Worm (Caenorhabditis elegans) whole organism, mixed stage, embryonic: ENCODE measurements around the gene clec-144.

ENCODE experiments used
- M03D4.4 ChIP-seq: sonication (generic microtip); optimal IDR thresholded peaks from 2 replicates; lab custom pipeline; 2017; ENCODE audit warnings: mild to moderate bottlenecking, missing genetic modification characterization, missing compliant biosample characterization
- bed-3 ChIP-seq: fragments of 200-800 bp; sonication (Bioruptor generic); optimal IDR thresholded peaks from 3 replicates; lab custom pipeline; 2018; ENCODE audit warnings: mild to moderate bottlenecking, missing genetic modification characterization, moderate library complexity, missing compliant biosample characterization
- blmp-1 ChIP-seq: fragments of 150-350 bp; optimal IDR thresholded peaks from 2 replicates; lab custom pipeline; 2014; ENCODE audit warnings: missing biosample characterization, missing genetic modification characterization
- ceh-39 ChIP-seq: fragments of 150-350 bp; optimal IDR thresholded peaks from 2 replicates; lab custom pipeline; 2014; ENCODE audit warnings: missing biosample characterization, missing genetic modification characterization
- ceh-43 ChIP-seq: fragments of 200-800 bp; sonication (Bioruptor generic); optimal IDR thresholded peaks from 2 replicates; lab custom pipeline; 2018; ENCODE audit warnings: mild to moderate bottlenecking, missing genetic modification characterization, moderate library complexity, missing compliant biosample characterization
- ceh-83 ChIP-seq: fragments of 200-800 bp; sonication (Bioruptor generic); optimal IDR thresholded peaks from 2 replicates; lab custom pipeline; 2018; ENCODE audit warnings: mild to moderate bottlenecking, missing genetic modification characterization, missing compliant biosample characterization
- cnd-1 ChIP-seq: fragments of 200-800 bp; sonication (Bioruptor generic); optimal IDR thresholded peaks from 2 replicates; lab custom pipeline; 2018; ENCODE audit warnings: mild to moderate bottlenecking, missing genetic modification characterization, missing compliant biosample characterization
- drap-1 ChIP-seq: fragments of 200-800 bp; sonication (Bioruptor generic); optimal IDR thresholded peaks from 3 replicates; lab custom pipeline; 2018; ENCODE audit warnings: mild to moderate bottlenecking, missing genetic modification characterization, missing compliant biosample characterization
- elt-1 ChIP-seq: sonication (generic microtip); optimal IDR thresholded peaks from 2 replicates; lab custom pipeline; 2017; ENCODE audit warnings: missing genetic modification characterization, mild to moderate bottlenecking, missing compliant biosample characterization, antibody characterized with exemption, moderate library complexity, borderline replicate concordance; ENCODE audit not compliant: insufficient read depth
- elt-3 ChIP-seq: fragments of 150-350 bp; optimal IDR thresholded peaks from 2 replicates; lab custom pipeline; 2014; ENCODE audit warnings: missing biosample characterization, missing genetic modification characterization
- flh-1 ChIP-seq: fragments of 200-800 bp; sonication (Bioruptor generic); optimal IDR thresholded peaks from 2 replicates; lab custom pipeline; 2018; ENCODE audit warnings: mild to moderate bottlenecking, missing genetic modification characterization, moderate library complexity, missing compliant biosample characterization
- lsy-2 ChIP-seq: fragments of 150-350 bp; optimal IDR thresholded peaks from 2 replicates; lab custom pipeline; 2014; ENCODE audit warnings: missing biosample characterization, missing genetic modification characterization
- mab-5 ChIP-seq: fragments of 150-350 bp; optimal IDR thresholded peaks from 2 replicates; lab custom pipeline; 2014; ENCODE audit warnings: missing biosample characterization, missing genetic modification characterization
- mep-1 ChIP-seq: fragments of 150-350 bp; optimal IDR thresholded peaks from 2 replicates; lab custom pipeline; 2017; ENCODE audit warnings: missing biosample characterization, missing genetic modification reagents, missing genetic modification characterization, inconsistent platforms
- mls-2 ChIP-seq: sonication (generic microtip); optimal IDR thresholded peaks from 2 replicates; lab custom pipeline; 2016; ENCODE audit warnings: mild to moderate bottlenecking, missing genetic modification characterization, moderate library complexity, missing compliant biosample characterization
- nhr-12 ChIP-seq: fragments of 150-350 bp; optimal IDR thresholded peaks from 2 replicates; lab custom pipeline; 2014; ENCODE audit warnings: missing biosample characterization, missing genetic modification characterization
- nhr-2 ChIP-seq: fragments of 150-350 bp; optimal IDR thresholded peaks from 2 replicates; lab custom pipeline; 2014; ENCODE audit warnings: missing biosample characterization, missing genetic modification characterization
- nhr-237 ChIP-seq: fragments of 150-350 bp; optimal IDR thresholded peaks from 2 replicates; lab custom pipeline; 2014; ENCODE audit warnings: missing biosample characterization, missing genetic modification characterization
- nhr-28 ChIP-seq: fragments of 150-350 bp; optimal IDR thresholded peaks from 2 replicates; lab custom pipeline; 2014; ENCODE audit warnings: missing biosample characterization, missing genetic modification characterization
- pha-4 ChIP-seq: fragments of 150-350 bp; optimal IDR thresholded peaks from 2 replicates; lab custom pipeline; 2018; ENCODE audit warnings: missing biosample characterization, missing genetic modification reagents, missing genetic modification characterization
- sem-2 ChIP-seq: fragments of 200-800 bp; sonication (Bioruptor generic); optimal IDR thresholded peaks from 2 replicates; lab custom pipeline; 2018; ENCODE audit warnings: mild to moderate bottlenecking, missing genetic modification characterization, missing compliant biosample characterization
- snpc-4 ChIP-seq: fragments of 150-350 bp; optimal IDR thresholded peaks from 2 replicates; lab custom pipeline; 2014; ENCODE audit warnings: missing biosample characterization, missing genetic modification characterization
- sptf-1 ChIP-seq: sonication (generic microtip); optimal IDR thresholded peaks from 2 replicates; lab custom pipeline; 2017; ENCODE audit warnings: mild to moderate bottlenecking, missing genetic modification characterization, moderate library complexity, missing compliant biosample characterization
- tbx-8 ChIP-seq: fragments of 200-800 bp; sonication (Bioruptor generic); optimal IDR thresholded peaks from 2 replicates; lab custom pipeline; 2018; ENCODE audit warnings: mild to moderate bottlenecking, missing genetic modification characterization, moderate library complexity, missing compliant biosample characterization
- unc-120 ChIP-seq: sonication (generic microtip); optimal IDR thresholded peaks from 2 replicates; lab custom pipeline; 2017; ENCODE audit warnings: missing genetic modification characterization, missing compliant biosample characterization; ENCODE audit not compliant: poor library complexity, severe bottlenecking
- unc-39 ChIP-seq: fragments of 150-350 bp; optimal IDR thresholded peaks from 2 replicates; lab custom pipeline; 2014; ENCODE audit warnings: missing biosample characterization, missing genetic modification characterization
- unc-62 ChIP-seq: fragments of 150-350 bp; optimal IDR thresholded peaks from 2 replicates; lab custom pipeline; 2014; ENCODE audit warnings: missing biosample characterization, missing genetic modification reagents, missing genetic modification characterization
- zip-8 ChIP-seq: fragments of 150-350 bp; optimal IDR thresholded peaks from 2 replicates; lab custom pipeline; 2014; ENCODE audit warnings: missing biosample characterization, missing genetic modification characterization
- ztf-11 ChIP-seq: fragments of 150-350 bp; optimal IDR thresholded peaks from 2 replicates; lab custom pipeline; 2014; ENCODE audit warnings: missing biosample characterization, missing genetic modification characterization

Gene clec-144

DNA sequence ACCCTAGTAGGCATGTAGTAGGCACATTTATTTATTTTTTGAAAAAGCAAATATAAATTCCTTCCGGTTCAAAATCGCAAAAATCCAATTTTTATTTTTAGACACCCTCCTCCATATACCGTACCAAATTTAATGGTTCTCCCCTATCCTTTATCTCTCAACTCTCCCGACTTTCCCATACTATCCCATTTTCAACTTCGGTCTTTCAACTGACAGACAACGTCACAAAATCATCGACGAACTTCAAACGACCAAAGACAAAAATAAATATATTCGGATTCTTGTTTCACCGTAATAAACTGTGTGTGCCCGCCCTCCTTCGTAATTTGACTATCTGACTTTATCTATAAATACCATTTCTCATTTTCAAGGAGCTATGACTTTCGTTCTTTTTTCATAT, 2.8 kb upstream of the clec-144 start, which contains the start of gene T27D12.6:
Gene T27D12.6 (plus strand): TSS at position 301 of the 400 bp plus-strand sequence.
- TF ChIP-seq ceh-43 (GFP tag; lab: Kevin White, UChicago) (no peak), sptf-1 (no peak), unc-120 (tag; lab: Kevin White, UChicago) (no peak), tbx-8 (GFP tag; lab: Kevin White, UChicago) (no peak), nhr-2 (tag; lab: Kevin White, UChicago) (no peak), nhr-12 (tag; lab: Kevin White, UChicago) (no peak), bed-3 (GFP tag; lab: Kevin White, UChicago) (no peak), unc-39 (tag; lab: Kevin White, UChicago) (no peak), ceh-83 (no peak), drap-1 (GFP tag; lab: Kevin White, UChicago) (no peak), zip-8 (no peak), flh-1 (GFP tag; lab: Kevin White, UChicago) (no peak), nhr-28 (tag; lab: Kevin White, UChicago) (no peak), pha-4 (no peak)
- TF ChIP-seq, all 35 proteins: peak for 0

ce11 chrII:11830601-11831000, 1.8 kb downstream of the clec-144 start:
- TF ChIP-seq elt-1 (no peak), unc-62 (peak; percentile 38), lsy-2 (tag; lab: Kevin White, UChicago) (no peak), ceh-39 (no peak), tbx-8 (GFP tag; lab: Kevin White, UChicago) (no peak), sem-2 (GFP tag; lab: Kevin White, UChicago) (no peak), mab-5 (tag; lab: Kevin White, UChicago) (peak; percentile 54), mep-1 (no peak), nhr-237 (tag; lab: Kevin White, UChicago) (no peak)

DNA sequence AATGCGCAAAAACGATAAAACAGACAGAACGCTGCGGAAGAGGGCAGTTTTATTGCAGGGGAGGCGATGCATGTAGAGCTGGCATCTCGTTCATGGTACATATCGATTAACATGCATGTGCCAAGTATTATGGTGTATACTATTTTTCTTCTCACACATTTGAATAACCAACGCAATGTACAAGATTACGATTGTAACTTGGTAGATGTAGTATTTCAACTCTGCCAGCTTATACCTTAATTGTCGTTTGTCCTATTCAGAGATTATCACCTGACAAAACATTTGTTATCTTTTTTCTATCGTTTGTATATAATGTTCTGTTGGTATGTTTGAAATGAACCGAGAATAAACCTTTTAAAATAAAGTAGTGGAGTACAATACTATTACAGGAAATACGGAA, 2.5 kb downstream of the clec-144 start, which contains the start of gene pes-5:
Gene pes-5 (minus strand): TSS at position 101 of the 400 bp plus-strand sequence.
- no peak for TF ChIP-seq blmp-1
- no peak for TF ChIP-seq elt-1
- TF ChIP-seq mab-5 (tag; lab: Kevin White, UChicago): no peak
- TF ChIP-seq lsy-2 (tag; lab: Kevin White, UChicago): no peak
- no peak for TF ChIP-seq nhr-28 (tag; lab: Kevin White, UChicago)
- no peak for TF ChIP-seq unc-120 (tag; lab: Kevin White, UChicago)
- TF ChIP-seq snpc-4 (tag; lab: Kevin White, UChicago): no peak
- TF ChIP-seq mls-2 (tag; lab: Kevin White, UChicago): no peak

ce11 chrII:11823566-11824308, 8.6 kb downstream of the clec-144 start, which contains the start of gene Y6D1A.1:
Y6D1A.1 (minus strand) TSS chrII:11823616.
- no peak for TF ChIP-seq tbx-8 (GFP tag; lab: Kevin White, UChicago)
- no peak for TF ChIP-seq elt-3
- no peak for TF ChIP-seq flh-1 (GFP tag; lab: Kevin White, UChicago)
- no peak for TF ChIP-seq ztf-11 (tag; lab: Kevin White, UChicago)
- TF ChIP-seq M03D4.4: no peak
- TF ChIP-seq unc-39 (tag; lab: Kevin White, UChicago): no peak
- no peak for TF ChIP-seq pha-4
- TF ChIP-seq ceh-83: no peak

DNA sequence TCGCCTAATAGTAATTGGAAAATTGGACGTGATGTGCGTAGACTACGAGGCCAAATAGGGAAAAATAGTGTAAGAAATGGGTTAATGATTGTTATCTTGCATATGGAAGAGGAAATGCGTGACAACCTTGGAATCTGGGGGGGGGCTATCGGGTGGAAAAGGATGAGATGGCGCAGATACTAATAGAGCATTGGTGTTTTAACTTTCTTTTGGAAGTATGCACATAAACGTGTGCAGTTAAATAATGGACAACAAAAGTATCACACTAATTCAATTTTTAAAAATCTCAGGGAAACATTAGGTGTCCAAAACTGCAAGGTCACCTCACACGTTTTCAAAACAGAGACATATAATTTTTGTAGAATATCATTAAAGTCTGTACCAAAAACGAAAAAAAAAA, 12.6 kb downstream of the clec-144 start, which contains the start of gene Y6D1A.2:
Gene Y6D1A.2 (minus strand): TSS at position 101 of the 400 bp plus-strand sequence.
- TF ChIP-seq elt-1 (peak; percentile 50), bed-3 (GFP tag; lab: Kevin White, UChicago) (no peak)

DNA sequence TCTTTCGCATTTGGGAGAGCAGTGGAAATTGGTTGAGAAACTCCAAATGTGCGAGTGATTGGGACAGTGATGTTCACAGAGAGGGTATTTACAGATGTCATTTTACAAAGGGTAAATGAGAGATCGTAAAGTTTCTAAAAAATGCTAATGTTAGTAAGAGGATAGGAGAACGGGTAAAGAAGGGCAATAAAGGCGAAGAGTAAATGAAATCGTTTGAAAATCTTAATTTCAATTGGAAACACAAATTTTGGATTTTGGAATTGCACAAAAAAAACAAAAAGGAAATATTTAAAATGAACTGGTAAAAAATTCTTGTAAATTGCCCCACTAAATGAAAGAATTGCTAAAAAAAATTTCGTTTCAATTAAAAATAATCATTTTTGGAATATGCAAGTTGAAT, 15.9 kb downstream of the clec-144 start, which contains the start of gene pap-3:
Gene pap-3 (minus strand): TSS at position 101 of the 400 bp plus-strand sequence.
- no peak for TF ChIP-seq bed-3 (GFP tag; lab: Kevin White, UChicago)
- TF ChIP-seq cnd-1 (tag; lab: Kevin White, UChicago): no peak
- TF ChIP-seq, all 35 proteins: peak for 0
